Worm (Caenorhabditis elegans) whole organism, early embryonic: ENCODE results near the gene elmd-1.
A peak's percentile ranks its signal among the peaks of the same experiment; 100 is the strongest.

Experiments used
- B0310.2 ChIP-seq: sonication (generic microtip); optimal IDR thresholded peaks from 2 replicates; lab custom pipeline; 2016; ENCODE audit warnings: mild to moderate bottlenecking, missing genetic modification characterization, missing compliant biosample characterization
- F13C5.2 ChIP-seq: sonication (generic microtip); optimal IDR thresholded peaks from 2 replicates; lab custom pipeline; 2017; ENCODE audit warnings: mild to moderate bottlenecking, missing genetic modification characterization, inconsistent platforms, missing compliant biosample characterization
- aly-1 ChIP-seq: sonication (generic microtip); optimal IDR thresholded peaks from 2 replicates; lab custom pipeline; 2016; ENCODE audit warnings: missing genetic modification characterization, missing compliant biosample characterization
- ama-1 ChIP-seq: fragments of 150-350 bp; optimal IDR thresholded peaks from 2 replicates; lab custom pipeline; 2014
- ceh-13 ChIP-seq: fragments of 200-800 bp; sonication (Bioruptor generic); optimal IDR thresholded peaks from 2 replicates; lab custom pipeline; 2018; ENCODE audit warnings: mild to moderate bottlenecking, missing genetic modification characterization, missing compliant biosample characterization
- ceh-36 ChIP-seq: sonication (generic microtip); optimal IDR thresholded peaks from 2 replicates; lab custom pipeline; 2016; ENCODE audit warnings: missing genetic modification characterization, inconsistent platforms, missing compliant biosample characterization
- ets-7 ChIP-seq: sonication (generic microtip); optimal IDR thresholded peaks from 2 replicates; lab custom pipeline; 2016; ENCODE audit warnings: missing genotype, missing genetic modification characterization, missing compliant biosample characterization
- flt-1 ChIP-seq: fragments of 200-800 bp; sonication (Bioruptor generic); IDR thresholded peaks from 2 replicates; pipeline ENCODE4 v1.3.6; 2022; ENCODE audit warnings: missing genetic modification characterization, missing compliant biosample characterization
- hmbx-1 ChIP-seq: sonication (generic microtip); optimal IDR thresholded peaks from 2 replicates; lab custom pipeline; 2016; ENCODE audit warnings: mild to moderate bottlenecking, missing genetic modification characterization, missing compliant biosample characterization
- hmg-4 ChIP-seq: fragments of 200-800 bp; sonication (Bioruptor generic); optimal IDR thresholded peaks from 2 replicates; lab custom pipeline; 2018; ENCODE audit warnings: mild to moderate bottlenecking, missing genetic modification characterization, missing compliant biosample characterization
- hnd-1 ChIP-seq: sonication (generic microtip); optimal IDR thresholded peaks from 2 replicates; lab custom pipeline; 2016; ENCODE audit warnings: missing genetic modification characterization, missing compliant biosample characterization
- pes-1 ChIP-seq: fragments of 200-800 bp; sonication (Bioruptor generic); IDR thresholded peaks from 2 replicates; pipeline ENCODE4 v1.3.6; 2022; ENCODE audit warnings: missing genetic modification reagents, missing genetic modification characterization, missing compliant biosample characterization
- sea-1 ChIP-seq: fragments of 200-800 bp; sonication (Bioruptor generic); conservative IDR thresholded peaks from 2 replicates; pipeline ENCODE4 v1.3.6; 2022; ENCODE audit warnings: missing genetic modification characterization, missing compliant biosample characterization
- tbx-11 ChIP-seq: fragments of 200-800 bp; sonication (Bioruptor generic); IDR thresholded peaks from 2 replicates; pipeline ENCODE4 v1.3.6; 2022; ENCODE audit warnings: missing genetic modification characterization, missing compliant biosample characterization
- tbx-37 ChIP-seq: fragments of 200-800 bp; sonication (Bioruptor generic); conservative IDR thresholded peaks from 2 replicates; pipeline ENCODE4 v1.3.6; 2022; ENCODE audit warnings: missing genetic modification reagents, missing genetic modification characterization, missing compliant biosample characterization
- tra-4 ChIP-seq: sonication (generic microtip); optimal IDR thresholded peaks from 2 replicates; lab custom pipeline; 2017; ENCODE audit warnings: missing genetic modification characterization, missing compliant biosample characterization

Gene elmd-1

ce11 chrIII:3398485-3398884 is 8.8 kb downstream of the elmd-1 start:
- no peak for TF ChIP-seq B0310.2 (tag; lab: Kevin White, UChicago)
- peak; percentile 40; the same call in 1 of the 2 replicates for TF ChIP-seq pes-1 (GFP tag; lab: Robert Waterston, UW)

- TF ChIP-seq hnd-1 (no peak), sea-1 (GFP tag; lab: Robert Waterston, UW) (no peak), ets-7 (tag; lab: Kevin White, UChicago) (no peak), F13C5.2 (tag; lab: Kevin White, UChicago) (no peak), hmbx-1 (no peak), aly-1 (tag; lab: Kevin White, UChicago) (no peak), tra-4 (no peak), B0310.2 (tag; lab: Kevin White, UChicago) (no peak)
Observed at ce11 chrIII:3400444-3400843, 10.7 kb downstream of the elmd-1 start.

- TF ChIP-seq pes-1 (GFP tag; lab: Robert Waterston, UW): no peak
- TF ChIP-seq hnd-1: no peak
- peak; percentile 32 for TF ChIP-seq F13C5.2 (tag; lab: Kevin White, UChicago)
- 0 out of 2 replicates have a peak, but pooled peaks have one; percentile 24 for TF ChIP-seq tbx-11 (GFP tag; lab: Robert Waterston, UW)
Observed at ce11 chrIII:3404354-3404913, 14.7 kb downstream of the elmd-1 start, which contains the start of the genes npp-9 and F59A2.5. TSS of gene npp-9 (minus strand) at chrIII:3404479. TSS of gene F59A2.5 (plus strand) at chrIII:3404863.

ce11 chrIII:3405535-3405934 is 15.8 kb downstream of the elmd-1 start, which contains the start of gene golg-4:
TSS of gene golg-4 (plus strand) at chrIII:3405568.
- TF ChIP-seq hmg-4 (GFP tag; lab: Kevin White, UChicago) (no peak), tbx-37 (GFP tag; lab: Robert Waterston, UW) (no peak), aly-1 (tag; lab: Kevin White, UChicago) (no peak), F13C5.2 (tag; lab: Kevin White, UChicago) (no peak), ceh-36 (no peak), sea-1 (GFP tag; lab: Robert Waterston, UW) (no peak), flt-1 (no peak), ets-7 (tag; lab: Kevin White, UChicago) (no peak), hmbx-1 (no peak), ceh-13 (GFP tag; lab: Kevin White, UChicago) (no peak), pes-1 (GFP tag; lab: Robert Waterston, UW) (no peak), hnd-1 (no peak), B0310.2 (tag; lab: Kevin White, UChicago) (no peak)

ce11 chrIII:3413437-3413836 is 23.7 kb downstream of the elmd-1 start:
- TF ChIP-seq tbx-37 (GFP tag; lab: Robert Waterston, UW) (no peak), tbx-11 (GFP tag; lab: Robert Waterston, UW) (no peak), pes-1 (GFP tag; lab: Robert Waterston, UW) (no peak), ceh-36 (no peak), ama-1 (lab: Kevin White, UChicago) (no peak), aly-1 (tag; lab: Kevin White, UChicago) (no peak), F13C5.2 (tag; lab: Kevin White, UChicago) (no peak), ets-7 (tag; lab: Kevin White, UChicago) (no peak)

ce11 chrIII:3414412-3414811 is 24.7 kb downstream of the elmd-1 start:
- no peak for TF ChIP-seq ceh-13 (GFP tag; lab: Kevin White, UChicago)
- no peak for TF ChIP-seq hnd-1
- no peak for TF ChIP-seq hmbx-1
- TF ChIP-seq F13C5.2 (tag; lab: Kevin White, UChicago): no peak
- TF ChIP-seq ets-7 (tag; lab: Kevin White, UChicago): no peak
- no peak for TF ChIP-seq hmg-4 (GFP tag; lab: Kevin White, UChicago)
- no peak for TF ChIP-seq B0310.2 (tag; lab: Kevin White, UChicago)
- no peak for TF ChIP-seq ama-1 (lab: Kevin White, UChicago)
- no peak for TF ChIP-seq ceh-36
- no peak for TF ChIP-seq pes-1 (GFP tag; lab: Robert Waterston, UW)
- TF ChIP-seq flt-1: no peak

ce11 chrIII:3417453-3417852 is 27.7 kb downstream of the elmd-1 start:
- TF ChIP-seq ceh-13 (GFP tag; lab: Kevin White, UChicago) (no peak), tbx-11 (GFP tag; lab: Robert Waterston, UW) (no peak), sea-1 (GFP tag; lab: Robert Waterston, UW) (no peak), B0310.2 (tag; lab: Kevin White, UChicago) (no peak)

ce11 chrIII:3418906-3419305 is 29.2 kb downstream of the elmd-1 start:
- TF ChIP-seq F13C5.2 (tag; lab: Kevin White, UChicago): no peak
- no peak for TF ChIP-seq sea-1 (GFP tag; lab: Robert Waterston, UW)

ce11 chrIII:3423924-3424323 is 34.2 kb downstream of the elmd-1 start:
- TF ChIP-seq tbx-11 (GFP tag; lab: Robert Waterston, UW): no peak
- no peak for TF ChIP-seq sea-1 (GFP tag; lab: Robert Waterston, UW)
- 0 out of 2 replicates have a peak, but pooled peaks have one; percentile 4 for TF ChIP-seq tbx-37 (GFP tag; lab: Robert Waterston, UW)
- no peak for TF ChIP-seq pes-1 (GFP tag; lab: Robert Waterston, UW)
